5 worm cellular contexts compared by ENCODE assay signal in the genomic region with DNA sequence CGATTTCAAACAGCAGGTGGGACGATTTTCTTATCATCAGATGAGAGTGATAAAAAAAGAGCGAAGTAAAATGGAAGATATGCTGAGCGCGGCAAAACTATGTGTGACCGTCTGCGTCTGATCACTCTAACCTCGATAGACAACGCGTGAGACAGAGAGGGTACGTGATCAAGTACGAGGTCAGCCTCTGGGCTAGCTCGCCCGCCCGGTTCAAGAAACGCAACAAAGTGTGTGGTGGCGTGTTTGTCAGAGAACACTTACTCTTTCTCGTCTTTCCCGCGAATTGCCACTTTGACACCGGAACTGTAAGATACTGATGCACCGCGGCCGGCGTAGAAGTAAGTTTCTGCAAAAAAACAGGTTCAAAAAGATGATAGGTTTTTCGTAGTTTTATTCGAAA.
A peak's percentile ranks its signal among the peaks of the same experiment; 100 is the strongest.
TF ChIP-seq lines count a peak whose summit lies in the region.

No protein-coding gene starts in this region.

TF ChIP-seq in whole organism, L1 larva, 84 proteins besides CTCF, POLR2A, EP300 and RAD21 (continued from another document and continues in another):
- TF ChIP-seq dpl-1 (GFP tag; optimal IDR thresholded peaks at IDR 0.05; lab: Kevin White, UChicago) (peak in 1 of 3 experiments; percentile 18), elt-2 (tag; optimal IDR thresholded peaks at IDR 0.05; lab: Kevin White, UChicago) (peak; percentile 81), mep-1 (tag; optimal IDR thresholded peaks at IDR 0.05; lab: Kevin White, UChicago) (no peak), lin-13 (GFP tag; optimal IDR thresholded peaks at IDR 0.05; lab: Kevin White, UChicago) (no peak), ceh-8 (GFP tag; optimal IDR thresholded peaks at IDR 0.05; lab: Kevin White, UChicago) (no peak), elt-3 (tag; optimal IDR thresholded peaks at IDR 0.05; lab: Kevin White, UChicago) (peak; percentile 2 to 77 (median 38)), fkh-10 (GFP tag; optimal IDR thresholded peaks at IDR 0.05; lab: Kevin White, UChicago) (no peak), lsy-2 (tag; optimal IDR thresholded peaks at IDR 0.05; lab: Kevin White, UChicago) (peak in 1 of 2 experiments; percentile 39), hpl-2 (GFP tag; optimal IDR thresholded peaks at IDR 0.05; lab: Kevin White, UChicago) (no peak), mdl-1 (tag; optimal IDR thresholded peaks at IDR 0.05; lab: Kevin White, UChicago) (peak in 1 of 2 experiments; percentile 77), hlh-17 (GFP tag; optimal IDR thresholded peaks at IDR 0.05; lab: Kevin White, UChicago; ENCODE audit: borderline replicate concordance) (no peak), nhr-12 (tag; optimal IDR thresholded peaks at IDR 0.05; lab: Kevin White, UChicago) (no peak), nhr-20 (tag; optimal IDR thresholded peaks at IDR 0.05; lab: Kevin White, UChicago) (peak; percentile 80), alr-1 (tag; optimal IDR thresholded peaks at IDR 0.05; lab: Kevin White, UChicago; ENCODE audit: borderline replicate concordance) (no peak), sox-4 (tag; optimal IDR thresholded peaks at IDR 0.05; lab: Kevin White, UChicago) (no peak), unc-130 (tag; optimal IDR thresholded peaks at IDR 0.05; lab: Kevin White, UChicago) (no peak), xbp-1 (tag; optimal IDR thresholded peaks at IDR 0.05; lab: Kevin White, UChicago) (peak; percentile 31), fos-1 (tag; optimal IDR thresholded peaks at IDR 0.05; lab: Kevin White, UChicago) (no peak), ceh-63 (GFP tag; optimal IDR thresholded peaks at IDR 0.05; lab: Kevin White, UChicago) (no peak), sup-37 (GFP tag; optimal IDR thresholded peaks at IDR 0.05; lab: Kevin White, UChicago) (no peak), Y116A8C.19 (tag; optimal IDR thresholded peaks at IDR 0.05; lab: Kevin White, UChicago; ENCODE audit: borderline replicate concordance) (no peak), efl-1 (optimal IDR thresholded peaks at IDR 0.05; lab: Kevin White, UChicago) (peak in 1 of 2 experiments; percentile 27), efl-1 (GFP tag; optimal IDR thresholded peaks at IDR 0.05 in 1 of 2; lab: Kevin White, UChicago) (peak in 1 of 2 experiments; percentile 93), lin-35 (GFP tag; optimal IDR thresholded peaks at IDR 0.05; lab: Kevin White, UChicago) (peak in 1 of 2 experiments; percentile 63)

TF ChIP-seq in whole organism, L2 larva, 48 proteins besides CTCF, POLR2A, EP300 and RAD21 (continued from another document):
- TF ChIP-seq fos-1 (tag; optimal IDR thresholded peaks at IDR 0.05; lab: Kevin White, UChicago) (peak; percentile 80), F13H6.1 (tag; optimal IDR thresholded peaks at IDR 0.05; lab: Kevin White, UChicago) (peak; percentile 77), crh-2 (tag; optimal IDR thresholded peaks at IDR 0.05; lab: Kevin White, UChicago) (peak; percentile 52), zag-1 (tag; optimal IDR thresholded peaks at IDR 0.05; lab: Kevin White, UChicago) (no peak), blmp-1 (tag; optimal IDR thresholded peaks at IDR 0.05; lab: Kevin White, UChicago; ENCODE audit: insufficient read depth) (peak; percentile 50), nhr-11 (tag; optimal IDR thresholded peaks at IDR 0.05; lab: Kevin White, UChicago) (no peak)

TF ChIP-seq in whole organism, L3 larva, 47 proteins besides CTCF, POLR2A, EP300 and RAD21 (continued from another document and continues in another):
- TF ChIP-seq aly-2 (tag; optimal IDR thresholded peaks at IDR 0.05; lab: Kevin White, UChicago) (no peak), ceh-9 (tag; optimal IDR thresholded peaks at IDR 0.05; lab: Kevin White, UChicago) (no peak), elt-2 (tag; optimal IDR thresholded peaks at IDR 0.05; lab: Kevin White, UChicago) (peak; percentile 89), egl-27 (tag; optimal IDR thresholded peaks at IDR 0.05; lab: Kevin White, UChicago) (peak; percentile 18), nhr-43 (tag; optimal IDR thresholded peaks at IDR 0.05; lab: Kevin White, UChicago; ENCODE audit: poor library complexity, severe bottlenecking) (peak; percentile 48), fkh-2 (tag; optimal IDR thresholded peaks at IDR 0.05; lab: Kevin White, UChicago) (no peak), fos-1 (tag; optimal IDR thresholded peaks at IDR 0.05; lab: Kevin White, UChicago) (no peak), fkh-10 (GFP tag; optimal IDR thresholded peaks at IDR 0.05; lab: Kevin White, UChicago) (no peak), snpc-4 (tag; optimal IDR thresholded peaks at IDR 0.05; lab: Kevin White, UChicago) (no peak), eor-1 (tag; optimal IDR thresholded peaks at IDR 0.05; lab: Kevin White, UChicago) (no peak), nhr-28 (tag; optimal IDR thresholded peaks at IDR 0.05; lab: Kevin White, UChicago) (no peak), ceh-28 (tag; optimal IDR thresholded peaks at IDR 0.05; lab: Kevin White, UChicago) (peak; percentile 35), daf-12 (tag; optimal IDR thresholded peaks at IDR 0.05; lab: Kevin White, UChicago) (no peak), nhr-237 (tag; optimal IDR thresholded peaks at IDR 0.05; lab: Kevin White, UChicago) (no peak), mdl-1 (tag; optimal IDR thresholded peaks at IDR 0.05; lab: Kevin White, UChicago) (peak; percentile 66), nhr-23 (tag; optimal IDR thresholded peaks at IDR 0.05; lab: Kevin White, UChicago) (peak; percentile 67), ceh-82 (tag; optimal IDR thresholded peaks at IDR 0.05; lab: Kevin White, UChicago) (no peak), mml-1 (tag; optimal IDR thresholded peaks at IDR 0.05; lab: Kevin White, UChicago) (no peak), nhr-25 (tag; optimal IDR thresholded peaks at IDR 0.05; lab: Kevin White, UChicago) (peak; percentile 45), nhr-11 (tag; optimal IDR thresholded peaks at IDR 0.05; lab: Kevin White, UChicago) (no peak), sea-2 (GFP tag; optimal IDR thresholded peaks at IDR 0.05; lab: Kevin White, UChicago) (no peak), zag-1 (tag; optimal IDR thresholded peaks at IDR 0.05; lab: Kevin White, UChicago) (no peak), unc-39 (tag; optimal IDR thresholded peaks at IDR 0.05; lab: Kevin White, UChicago) (no peak), ZK546.5 (tag; optimal IDR thresholded peaks at IDR 0.05; lab: Kevin White, UChicago) (no peak), tbx-2 (tag; optimal IDR thresholded peaks at IDR 0.05; lab: Kevin White, UChicago) (no peak), ceh-16 (tag; optimal IDR thresholded peaks at IDR 0.05; lab: Kevin White, UChicago) (no peak), lin-39 (tag; optimal IDR thresholded peaks at IDR 0.05; lab: Kevin White, UChicago) (peak; percentile 28), unc-62 (GFP tag; optimal IDR thresholded peaks at IDR 0.05; lab: Kevin White, UChicago) (peak; percentile 23), elt-3 (tag; optimal IDR thresholded peaks at IDR 0.05; lab: Kevin White, UChicago) (no peak), hmg-11 (tag; optimal IDR thresholded peaks at IDR 0.05; lab: Kevin White, UChicago) (no peak), skn-1 (tag; optimal IDR thresholded peaks at IDR 0.05; lab: Kevin White, UChicago) (no peak), R02D3.7 (tag; optimal IDR thresholded peaks at IDR 0.05; lab: Kevin White, UChicago) (no peak), nhr-12 (tag; optimal IDR thresholded peaks at IDR 0.05; lab: Kevin White, UChicago) (no peak), nhr-76 (tag; optimal IDR thresholded peaks at IDR 0.05; lab: Kevin White, UChicago) (no peak)

TF ChIP-seq in whole organism, L4 larva, 104 proteins besides CTCF, POLR2A, EP300 and RAD21 (continued from another document and continues in another):
- TF ChIP-seq unc-39 (tag; optimal IDR thresholded peaks at IDR 0.05; lab: Kevin White, UChicago) (no peak), lin-1 (GFP tag; IDR thresholded peaks at IDR 0.05; lab: Robert Waterston, UW) (peak; percentile 35; the same call in 1 of the 2 replicates), nhr-25 (tag; optimal IDR thresholded peaks at IDR 0.05; lab: Kevin White, UChicago; ENCODE audit: borderline replicate concordance, insufficient read depth) (peak; percentile 48), mep-1 (tag; optimal IDR thresholded peaks at IDR 0.05; lab: Kevin White, UChicago) (peak; percentile 58), lir-3 (tag; optimal IDR thresholded peaks at IDR 0.05; lab: Kevin White, UChicago) (no peak), nhr-237 (tag; optimal IDR thresholded peaks at IDR 0.05; lab: Kevin White, UChicago) (no peak), mdl-1 (tag; optimal IDR thresholded peaks at IDR 0.05; lab: Kevin White, UChicago) (peak in 1 of 2 experiments; percentile 75), madf-5 (GFP tag; IDR thresholded peaks at IDR 0.05; lab: Robert Waterston, UW) (no peak), ctbp-1 (GFP tag; IDR thresholded peaks at IDR 0.05; lab: Robert Waterston, UW) (0 out of 2 replicates have a peak, but pooled peaks have one; percentile 44), Y5F2A.4 (GFP tag; optimal IDR thresholded peaks at IDR 0.05; lab: Kevin White, UChicago) (no peak), mxl-3 (GFP tag; optimal IDR thresholded peaks at IDR 0.05; lab: Kevin White, UChicago) (peak; percentile 78), daf-16 (GFP tag; optimal IDR thresholded peaks at IDR 0.05; lab: Kevin White, UChicago) (peak in 1 of 2 experiments; percentile 2), daf-16 (tag; optimal IDR thresholded peaks at IDR 0.05; lab: Kevin White, UChicago) (peak; percentile 77), hlh-11 (tag; optimal IDR thresholded peaks at IDR 0.05; lab: Kevin White, UChicago) (peak; percentile 94), hmg-1.1 (GFP tag; IDR thresholded peaks at IDR 0.05; lab: Robert Waterston, UW) (peak; percentile 38; the same call in 1 of the 2 replicates), dve-1 (tag; optimal IDR thresholded peaks at IDR 0.05; lab: Kevin White, UChicago; ENCODE audit: insufficient read depth) (peak; percentile 53), nhr-28 (tag; optimal IDR thresholded peaks at IDR 0.05; lab: Kevin White, UChicago) (peak; percentile 89), set-16 (GFP tag; IDR thresholded peaks at IDR 0.05; lab: Robert Waterston, UW) (peak; percentile 35; the same call in 1 of the 2 replicates), ceh-62 (tag; optimal IDR thresholded peaks at IDR 0.05; lab: Kevin White, UChicago) (no peak), F44E2.7 (GFP tag; IDR thresholded peaks at IDR 0.05; lab: Robert Waterston, UW) (no peak), hlh-30 (tag; optimal IDR thresholded peaks at IDR 0.05; lab: Kevin White, UChicago; ENCODE audit: insufficient read depth) (peak; percentile 89), nhr-77 (tag; optimal IDR thresholded peaks at IDR 0.05; lab: Kevin White, UChicago) (peak; percentile 66), ztf-11 (tag; optimal IDR thresholded peaks at IDR 0.05; lab: Kevin White, UChicago) (no peak), lim-7 (GFP tag; IDR thresholded peaks at IDR 0.05; lab: Robert Waterston, UW) (no peak), lsy-2 (tag; optimal IDR thresholded peaks at IDR 0.05; lab: Kevin White, UChicago) (peak; percentile 15 to 35), vab-7 (GFP tag; IDR thresholded peaks at IDR 0.05; lab: Robert Waterston, UW) (no peak), tra-1 (GFP tag; IDR thresholded peaks at IDR 0.05; lab: Robert Waterston, UW) (0 out of 2 replicates have a peak, but pooled peaks have one; percentile 26), zfp-3 (GFP tag; conservative IDR thresholded peaks at IDR 0.05; lab: Robert Waterston, UW) (no peak), pqm-1 (tag; optimal IDR thresholded peaks at IDR 0.05; lab: Kevin White, UChicago) (peak; percentile 65), daf-19 (GFP tag; conservative IDR thresholded peaks at IDR 0.05; lab: Robert Waterston, UW) (no peak), nhr-10 (tag; optimal IDR thresholded peaks at IDR 0.05; lab: Kevin White, UChicago) (peak; percentile 53), unc-62 (GFP tag; optimal IDR thresholded peaks at IDR 0.05 in 1 of 2; lab: Kevin White, UChicago) (peak in 1 of 2 experiments; percentile 61), unc-62 (tag; optimal IDR thresholded peaks at IDR 0.05; lab: Kevin White, UChicago) (no peak), daf-8 (GFP tag; IDR thresholded peaks at IDR 0.05; lab: Robert Waterston, UW) (no peak)

TF ChIP-seq in whole organism, young adult, 124 proteins besides CTCF, POLR2A, EP300 and RAD21 (continued from another document):
- TF ChIP-seq F49E8.2 (tag; optimal IDR thresholded peaks at IDR 0.05; lab: Kevin White, UChicago; ENCODE audit: insufficient read depth) (no peak), B0336.3 (GFP tag; IDR thresholded peaks at IDR 0.05; lab: Robert Waterston, UW) (peak; percentile 63; the same call in 1 of the 2 replicates), nhr-179 (tag; optimal IDR thresholded peaks at IDR 0.05; lab: Kevin White, UChicago) (no peak), C06A6.2 (GFP tag; conservative IDR thresholded peaks at IDR 0.05; lab: Robert Waterston, UW) (0 out of 2 replicates have a peak, but pooled peaks have one; percentile 38), lin-40 (tag; optimal IDR thresholded peaks at IDR 0.05; lab: Kevin White, UChicago) (peak; percentile 34), ceh-100 (GFP tag; IDR thresholded peaks at IDR 0.05; lab: Robert Waterston, UW) (no peak), hmg-1.2 (GFP tag; IDR thresholded peaks at IDR 0.05; lab: Robert Waterston, UW) (peak; percentile 22; the same call in 1 of the 2 replicates), nhr-80 (tag; optimal IDR thresholded peaks at IDR 0.05; lab: Kevin White, UChicago) (peak; percentile 93), lin-26 (GFP tag; IDR thresholded peaks at IDR 0.05; lab: Robert Waterston, UW) (peak; percentile 76), nhr-90 (tag; optimal IDR thresholded peaks at IDR 0.05; lab: Kevin White, UChicago) (peak; percentile 21), efl-1 (GFP tag; optimal IDR thresholded peaks at IDR 0.05; lab: Kevin White, UChicago) (no peak), Y95B8A.8 (GFP tag; IDR thresholded peaks at IDR 0.05; lab: Robert Waterston, UW) (no peak), mcd-1 (GFP tag; IDR thresholded peaks at IDR 0.05; lab: Robert Waterston, UW) (0 out of 2 replicates have a peak, but pooled peaks have one; percentile 32), ztf-6 (GFP tag; IDR thresholded peaks at IDR 0.05; lab: Robert Waterston, UW) (no peak), K11D2.4 (GFP tag; IDR thresholded peaks at IDR 0.05; lab: Robert Waterston, UW) (peak; percentile 49), ets-4 (GFP tag; optimal IDR thresholded peaks at IDR 0.05; lab: Kevin White, UChicago) (peak; percentile 75), dox-1 (GFP tag; IDR thresholded peaks at IDR 0.05; lab: Robert Waterston, UW) (peak; percentile 72), F57A8.1 (GFP tag; optimal IDR thresholded peaks at IDR 0.05; lab: Kevin White, UChicago) (no peak), chd-7 (tag; optimal IDR thresholded peaks at IDR 0.05; lab: Kevin White, UChicago) (peak; percentile 18), zfh-2 (GFP tag; conservative IDR thresholded peaks at IDR 0.05; lab: Robert Waterston, UW) (peak; percentile 64), pbrm-1 (GFP tag; IDR thresholded peaks at IDR 0.05; lab: Robert Waterston, UW) (0 out of 2 replicates have a peak, but pooled peaks have one; percentile 14), ztf-22 (GFP tag; optimal IDR thresholded peaks at IDR 0.05; lab: Kevin White, UChicago) (peak; percentile 43)
